Fruit fly (Drosophila melanogaster): ENCODE measurements around the gene CG14294.

dm6 chr3R:18947307-18947706 is 45.2 kb upstream of the CG14294 start:
- no peak for TF ChIP-seq CG8924 (tag; optimal IDR thresholded peaks at IDR 0.05)
- TF ChIP-seq shn (GFP tag; optimal IDR thresholded peaks at IDR 0.05): no peak
- TF ChIP-seq CG33213 (GFP tag; optimal IDR thresholded peaks at IDR 0.05): no peak
- TF ChIP-seq CG4854 (GFP tag; optimal IDR thresholded peaks at IDR 0.05): no peak
- no peak for TF ChIP-seq ato (GFP tag; IDR thresholded peaks at IDR 0.05; ENCODE audit: partially characterized antibody)
- no peak for TF ChIP-seq Fer1 (GFP tag; optimal IDR thresholded peaks at IDR 0.05)
- TF ChIP-seq CTCF (GFP tag; optimal IDR thresholded peaks at IDR 0.05): no peak
- no peak for TF ChIP-seq CG3163 (GFP tag; optimal IDR thresholded peaks at IDR 0.05)

Measured in whole organism, embryonic.